Worm (Caenorhabditis elegans): ENCODE data around the gene R11.3.

Gene R11.3

ce11 chrX:16172863-16173262 is 26.2 kb downstream of the R11.3 start:
- no peak for TF ChIP-seq hlh-4 (tag; optimal IDR thresholded peaks at IDR 0.05)
- TF ChIP-seq irx-1 (tag; optimal IDR thresholded peaks at IDR 0.05) = no peak
- no peak for TF ChIP-seq ztf-4 (tag; optimal IDR thresholded peaks at IDR 0.05)
- no peak for TF ChIP-seq efl-1 (optimal IDR thresholded peaks at IDR 0.05)
- no peak for TF ChIP-seq efl-1 (GFP tag; optimal IDR thresholded peaks at IDR 0.05 in 1 of 2)
- TF ChIP-seq efl-3 (GFP tag; optimal IDR thresholded peaks at IDR 0.05) = no peak
- TF ChIP-seq nhr-12 (tag; optimal IDR thresholded peaks at IDR 0.05) = no peak
- no peak for TF ChIP-seq egl-27 (tag; optimal IDR thresholded peaks at IDR 0.05)
- peak in 2 of 6 experiments; percentile 26 to 68 for TF ChIP-seq elt-3 (tag; optimal IDR thresholded peaks at IDR 0.05)
- TF ChIP-seq unc-62 (GFP tag; optimal IDR thresholded peaks at IDR 0.05) = no peak
- TF ChIP-seq sptf-1 (tag; optimal IDR thresholded peaks at IDR 0.05) = no peak
- no peak for TF ChIP-seq nhr-47 (tag; optimal IDR thresholded peaks at IDR 0.05)
- no peak for TF ChIP-seq snpc-4 (tag; optimal IDR thresholded peaks at IDR 0.05)
- no peak for TF ChIP-seq nhr-90 (tag; optimal IDR thresholded peaks at IDR 0.05; ENCODE audit: poor library complexity)
- TF ChIP-seq lin-39 (tag; optimal IDR thresholded peaks at IDR 0.05) = no peak
- no peak for TF ChIP-seq hlh-17 (GFP tag; optimal IDR thresholded peaks at IDR 0.05; ENCODE audit: borderline replicate concordance)
- TF ChIP-seq egl-13 (tag; optimal IDR thresholded peaks at IDR 0.05) = no peak
- no peak for TF ChIP-seq ceh-8 (GFP tag; optimal IDR thresholded peaks at IDR 0.05)
- TF ChIP-seq aha-1 (tag; optimal IDR thresholded peaks at IDR 0.05) = no peak
- TF ChIP-seq nhr-84 (tag; optimal IDR thresholded peaks at IDR 0.05) = no peak
- TF ChIP-seq ceh-82 (tag; optimal IDR thresholded peaks at IDR 0.05) = no peak
- no peak for TF ChIP-seq alr-1 (tag; optimal IDR thresholded peaks at IDR 0.05; ENCODE audit: borderline replicate concordance)
- TF ChIP-seq lir-3 (tag; optimal IDR thresholded peaks at IDR 0.05; ENCODE audit: poor library complexity) = no peak
- peak; percentile 39 for TF ChIP-seq blmp-1 (tag; optimal IDR thresholded peaks at IDR 0.05)
- no peak for TF ChIP-seq ceh-90 (tag; optimal IDR thresholded peaks at IDR 0.05)
- TF ChIP-seq nhr-85 (tag) = peak; percentile 67
- no peak for TF ChIP-seq zag-1 (tag; optimal IDR thresholded peaks at IDR 0.05)
- no peak for TF ChIP-seq C04F5.9 (tag; optimal IDR thresholded peaks at IDR 0.05)
- no peak for TF ChIP-seq mef-2 (tag; optimal IDR thresholded peaks at IDR 0.05)
- TF ChIP-seq ceh-88 (GFP tag; IDR thresholded peaks at IDR 0.05) = no peak
- TF ChIP-seq unc-130 (tag; optimal IDR thresholded peaks at IDR 0.05) = no peak
- peak; percentile 6 for TF ChIP-seq lin-14 (GFP tag; optimal IDR thresholded peaks at IDR 0.05)
- TF ChIP-seq skn-1 (tag; optimal IDR thresholded peaks at IDR 0.05) = no peak
- no peak for TF ChIP-seq nhr-11 (tag; optimal IDR thresholded peaks at IDR 0.05)
- TF ChIP-seq tbx-2 (tag; optimal IDR thresholded peaks at IDR 0.05) = no peak
- no peak for TF ChIP-seq F16B12.6 (tag; optimal IDR thresholded peaks at IDR 0.05)
- TF ChIP-seq nhr-20 (tag; optimal IDR thresholded peaks at IDR 0.05) = no peak

ce11 chrX:16166994-16167393 is 32.1 kb downstream of the R11.3 start:
- no peak for TF ChIP-seq sptf-1 (tag; optimal IDR thresholded peaks at IDR 0.05)
- peak; percentile 52 for TF ChIP-seq snpc-4 (tag; optimal IDR thresholded peaks at IDR 0.05)

ce11 chrX:16166484-16166883 is 32.6 kb downstream of the R11.3 start:
- no peak for TF ChIP-seq zip-4 (GFP tag; optimal IDR thresholded peaks at IDR 0.05)
- TF ChIP-seq elt-2 (tag; optimal IDR thresholded peaks at IDR 0.05) = peak; percentile 80
- no peak for TF ChIP-seq nhr-28 (tag; optimal IDR thresholded peaks at IDR 0.05)

- TF ChIP-seq efl-3 (GFP tag; optimal IDR thresholded peaks at IDR 0.05) = no peak
- TF ChIP-seq fos-1 (tag; optimal IDR thresholded peaks at IDR 0.05) = no peak
- TF ChIP-seq efl-1 (optimal IDR thresholded peaks at IDR 0.05) = no peak
- peak in 1 of 2 experiments; percentile 42 for TF ChIP-seq efl-1 (GFP tag; optimal IDR thresholded peaks at IDR 0.05 in 1 of 2)
- TF ChIP-seq nhr-20 (tag; optimal IDR thresholded peaks at IDR 0.05) = peak; percentile 31
- peak in 1 of 2 experiments; percentile 43 for TF ChIP-seq mdl-1 (tag; optimal IDR thresholded peaks at IDR 0.05)
- no peak for TF ChIP-seq aly-2 (tag; optimal IDR thresholded peaks at IDR 0.05)
- TF ChIP-seq xbp-1 (tag; optimal IDR thresholded peaks at IDR 0.05) = no peak
- TF ChIP-seq unc-98 (GFP tag; IDR thresholded peaks at IDR 0.05) = no peak
- TF ChIP-seq lin-35 (GFP tag; optimal IDR thresholded peaks at IDR 0.05) = peak in 1 of 2 experiments; percentile 4
- TF ChIP-seq elt-2 (tag; optimal IDR thresholded peaks at IDR 0.05) = peak; percentile 97
- TF ChIP-seq egl-27 (tag; optimal IDR thresholded peaks at IDR 0.05) = no peak
- TF ChIP-seq nhr-71 (tag; optimal IDR thresholded peaks at IDR 0.05) = peak; percentile 4
- no peak for TF ChIP-seq C16A3.4 (tag; optimal IDR thresholded peaks at IDR 0.05)
Measured at ce11 chrX:16163402-16163801, 35.6 kb downstream of the R11.3 start, which contains the start of gene F09C8.1. F09C8.1 (minus strand) TSS chrX:16163524.

All from whole organism, L1 larva.